Worm (Caenorhabditis elegans): ENCODE data around the gene F43G6.10.

Gene F43G6.10

DNA sequence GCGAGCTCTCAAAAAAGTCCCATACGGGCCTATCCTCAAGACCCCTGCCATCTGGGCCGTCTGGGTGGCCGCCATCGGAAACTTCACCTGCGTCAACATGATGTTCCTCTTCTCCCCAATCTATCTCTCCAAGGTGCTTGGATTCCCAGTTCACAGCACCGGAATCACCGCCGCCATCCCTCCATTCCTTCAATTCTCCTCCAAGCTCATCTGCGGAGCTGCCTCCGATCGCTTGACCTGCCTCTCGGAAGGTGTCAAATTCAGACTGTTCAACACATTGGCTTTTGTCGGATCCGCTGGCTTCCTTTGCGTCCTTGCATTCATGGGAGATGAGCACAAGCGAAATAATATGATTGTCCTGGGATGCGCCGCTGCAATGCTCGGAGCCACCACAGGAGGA is 35.8 kb downstream of the F43G6.10 start:
- TF ChIP-seq ZK546.5 (tag; optimal IDR thresholded peaks at IDR 0.05) (no peak), nhr-12 (tag; optimal IDR thresholded peaks at IDR 0.05) (no peak), ztf-4 (tag; optimal IDR thresholded peaks at IDR 0.05) (no peak), fkh-10 (GFP tag; optimal IDR thresholded peaks at IDR 0.05) (no peak), pha-4 (tag; optimal IDR thresholded peaks at IDR 0.05) (no peak), fkh-2 (tag; optimal IDR thresholded peaks at IDR 0.05) (no peak), ztf-11 (tag; optimal IDR thresholded peaks at IDR 0.05) (no peak), zag-1 (tag; optimal IDR thresholded peaks at IDR 0.05) (no peak), unc-39 (tag; optimal IDR thresholded peaks at IDR 0.05) (no peak), skn-1 (tag; optimal IDR thresholded peaks at IDR 0.05) (no peak), nhr-23 (tag; optimal IDR thresholded peaks at IDR 0.05) (no peak), lin-39 (tag; optimal IDR thresholded peaks at IDR 0.05) (no peak), jun-1 (tag; optimal IDR thresholded peaks at IDR 0.05) (no peak), mml-1 (tag; optimal IDR thresholded peaks at IDR 0.05) (no peak), aly-2 (tag; optimal IDR thresholded peaks at IDR 0.05) (no peak), tbx-2 (tag; optimal IDR thresholded peaks at IDR 0.05) (no peak), eor-1 (tag; optimal IDR thresholded peaks at IDR 0.05) (no peak), elt-3 (tag; optimal IDR thresholded peaks at IDR 0.05) (no peak), pqm-1 (tag; optimal IDR thresholded peaks at IDR 0.05) (no peak)

DNA sequence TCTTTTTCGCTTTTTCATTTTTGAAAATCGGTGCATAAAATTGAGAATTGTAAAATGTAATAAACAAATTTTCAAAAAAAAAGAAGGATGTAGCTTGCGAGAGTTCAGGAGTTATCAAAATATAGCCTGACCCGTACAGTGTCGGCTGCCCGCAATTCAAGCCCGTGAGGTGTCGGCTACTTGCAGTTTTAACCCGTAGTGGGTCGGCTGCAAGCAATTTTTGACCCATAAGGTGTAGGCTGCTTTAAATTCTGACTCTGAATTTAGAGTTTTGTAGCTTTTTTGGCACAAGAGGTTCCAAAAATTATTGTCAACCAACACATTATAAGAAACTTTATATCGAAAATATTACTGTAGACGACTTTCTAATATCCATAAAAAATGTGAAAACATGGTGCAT is 36.8 kb downstream of the F43G6.10 start:
- TF ChIP-seq nhr-77 (tag; optimal IDR thresholded peaks at IDR 0.05) (no peak), elt-3 (tag; optimal IDR thresholded peaks at IDR 0.05) (peak in 1 of 3 experiments; percentile 88), nhr-67 (tag; optimal IDR thresholded peaks at IDR 0.05) (no peak), daf-12 (tag; optimal IDR thresholded peaks at IDR 0.05) (no peak), unc-39 (tag; optimal IDR thresholded peaks at IDR 0.05) (no peak), ama-1 (optimal IDR thresholded peaks at IDR 0.05) (peak; percentile 87), zag-1 (tag; optimal IDR thresholded peaks at IDR 0.05) (no peak)

DNA sequence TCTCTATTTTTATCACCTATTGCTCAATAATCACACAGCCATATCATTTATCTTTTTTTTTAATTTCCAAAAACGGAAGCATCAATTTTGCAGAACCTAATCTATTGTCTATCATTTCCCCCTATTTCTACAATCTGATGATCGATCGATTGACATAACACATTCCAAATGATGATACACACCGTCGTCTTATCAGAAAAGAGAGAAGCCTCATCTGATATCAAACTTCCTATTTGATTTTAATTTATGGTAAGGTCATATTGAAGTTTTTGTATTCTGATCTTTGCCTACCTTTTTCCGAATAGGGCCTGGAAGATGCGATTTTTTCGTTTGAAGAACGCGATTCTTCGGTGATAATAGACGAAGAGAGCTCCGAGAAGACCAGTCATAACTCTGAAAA is 40.4 kb downstream of the F43G6.10 start:
- TF ChIP-seq unc-39 (tag; optimal IDR thresholded peaks at IDR 0.05) (no peak), nhr-23 (tag; optimal IDR thresholded peaks at IDR 0.05) (peak; percentile 30), nhr-67 (tag; optimal IDR thresholded peaks at IDR 0.05) (no peak), hmg-11 (tag; optimal IDR thresholded peaks at IDR 0.05) (no peak), elt-1 (tag; optimal IDR thresholded peaks at IDR 0.05) (no peak), ztf-11 (tag; optimal IDR thresholded peaks at IDR 0.05) (no peak), egl-5 (tag; optimal IDR thresholded peaks at IDR 0.05) (no peak), ceh-16 (tag; optimal IDR thresholded peaks at IDR 0.05) (no peak), nhr-77 (tag; optimal IDR thresholded peaks at IDR 0.05) (no peak), lsy-12 (tag; optimal IDR thresholded peaks at IDR 0.05) (no peak), elt-3 (tag; optimal IDR thresholded peaks at IDR 0.05) (peak in 1 of 3 experiments; percentile 24), fkh-10 (GFP tag; optimal IDR thresholded peaks at IDR 0.05) (no peak), nhr-12 (tag; optimal IDR thresholded peaks at IDR 0.05) (no peak), skn-1 (tag; optimal IDR thresholded peaks at IDR 0.05) (no peak), ceh-28 (tag; optimal IDR thresholded peaks at IDR 0.05) (no peak), egl-27 (tag; optimal IDR thresholded peaks at IDR 0.05) (no peak), tbx-2 (tag; optimal IDR thresholded peaks at IDR 0.05) (no peak), fos-1 (tag; optimal IDR thresholded peaks at IDR 0.05) (no peak), nhr-76 (tag; optimal IDR thresholded peaks at IDR 0.05) (peak; percentile 76)

DNA sequence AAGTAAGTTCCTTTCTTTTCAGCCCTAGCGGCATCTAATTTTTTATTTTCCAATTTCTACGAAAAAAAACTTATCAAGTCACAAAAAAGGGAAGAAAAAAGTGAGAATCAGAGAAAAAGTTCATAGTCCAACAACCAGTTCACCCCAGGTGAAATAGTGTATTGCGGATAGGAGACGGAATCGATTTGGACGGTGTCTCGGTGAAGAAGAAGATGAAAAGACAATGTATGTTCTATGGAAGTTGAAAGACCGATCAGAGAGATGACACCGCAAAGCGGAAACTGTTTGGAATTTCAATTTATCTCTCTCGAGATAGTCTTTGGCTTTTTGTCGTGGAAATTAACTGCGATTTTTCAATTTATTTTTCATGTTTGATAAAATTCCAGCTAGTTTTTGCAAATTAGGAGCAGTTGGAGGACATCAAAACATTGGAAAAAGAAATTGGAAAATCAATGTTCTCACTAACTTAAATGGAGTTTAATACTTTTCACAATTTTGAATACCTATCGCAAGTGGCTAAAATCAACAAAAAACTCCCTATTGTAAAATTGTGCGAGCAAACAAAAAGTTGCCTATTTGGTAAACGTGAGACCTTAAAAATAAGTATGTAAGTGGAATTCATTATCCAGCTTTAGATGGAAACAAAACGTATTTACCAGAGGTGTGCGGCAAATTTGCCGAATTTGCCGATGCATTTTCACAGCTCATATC is 43.2 kb downstream of the F43G6.10 start:
- no peak for TF ChIP-seq nhr-11 (tag; optimal IDR thresholded peaks at IDR 0.05)
- no peak for TF ChIP-seq fkh-2 (tag; optimal IDR thresholded peaks at IDR 0.05)
- TF ChIP-seq unc-62 (GFP tag; optimal IDR thresholded peaks at IDR 0.05): no peak
- TF ChIP-seq nhr-23 (tag; optimal IDR thresholded peaks at IDR 0.05): peak; percentile 69
- TF ChIP-seq lin-39 (tag; optimal IDR thresholded peaks at IDR 0.05): no peak
- no peak for TF ChIP-seq elt-1 (tag; optimal IDR thresholded peaks at IDR 0.05)
- no peak for TF ChIP-seq lsy-12 (tag; optimal IDR thresholded peaks at IDR 0.05)
- TF ChIP-seq ZK546.5 (tag; optimal IDR thresholded peaks at IDR 0.05): no peak
- TF ChIP-seq nhr-12 (tag; optimal IDR thresholded peaks at IDR 0.05): no peak
- TF ChIP-seq mml-1 (tag; optimal IDR thresholded peaks at IDR 0.05): no peak
- TF ChIP-seq jun-1 (tag; optimal IDR thresholded peaks at IDR 0.05): no peak
- TF ChIP-seq fkh-10 (GFP tag; optimal IDR thresholded peaks at IDR 0.05): no peak
- no peak for TF ChIP-seq zag-1 (tag; optimal IDR thresholded peaks at IDR 0.05)
- no peak for TF ChIP-seq snpc-4 (tag; optimal IDR thresholded peaks at IDR 0.05)
- TF ChIP-seq sea-2 (GFP tag; optimal IDR thresholded peaks at IDR 0.05): no peak
- no peak for TF ChIP-seq skn-1 (tag; optimal IDR thresholded peaks at IDR 0.05)
- no peak for TF ChIP-seq nhr-237 (tag; optimal IDR thresholded peaks at IDR 0.05)
- TF ChIP-seq nhr-43 (tag; optimal IDR thresholded peaks at IDR 0.05; ENCODE audit: poor library complexity, severe bottlenecking): peak; percentile 72
- no peak for TF ChIP-seq fos-1 (tag; optimal IDR thresholded peaks at IDR 0.05)
- no peak for TF ChIP-seq lin-15B (tag; optimal IDR thresholded peaks at IDR 0.05)
- no peak for TF ChIP-seq ceh-82 (tag; optimal IDR thresholded peaks at IDR 0.05)
- peak; percentile 70 for TF ChIP-seq nhr-25 (tag; optimal IDR thresholded peaks at IDR 0.05)
- TF ChIP-seq mdl-1 (tag; optimal IDR thresholded peaks at IDR 0.05): no peak
- TF ChIP-seq nhr-28 (tag; optimal IDR thresholded peaks at IDR 0.05): no peak
- no peak for TF ChIP-seq ztf-4 (tag; optimal IDR thresholded peaks at IDR 0.05)

Measured in whole organism, L3 larva.